Worm (Caenorhabditis elegans) whole organism, mixed stage, embryonic: Measurements from ENCODE around the gene enu-3.6.
"Not testable (repeated sequence)": the region's sequence is repeated elsewhere in the genome, so short reads cannot be mapped to it uniquely, and the experiment has no call there.

Source experiments
- ces-1 ChIP-seq: fragments of 150-350 bp; optimal IDR thresholded peaks from 2 replicates; lab custom pipeline; 2014; ENCODE audit warnings: missing biosample characterization, missing genetic modification reagents, missing genetic modification characterization
- elt-1 ChIP-seq: sonication (generic microtip); optimal IDR thresholded peaks from 2 replicates; lab custom pipeline; 2017; ENCODE audit warnings: missing genetic modification characterization, mild to moderate bottlenecking, missing compliant biosample characterization, antibody characterized with exemption, moderate library complexity, borderline replicate concordance; ENCODE audit not compliant: insufficient read depth
- mab-5 ChIP-seq: fragments of 150-350 bp; optimal IDR thresholded peaks from 2 replicates; lab custom pipeline; 2014; ENCODE audit warnings: missing biosample characterization, missing genetic modification characterization
- mep-1 ChIP-seq: fragments of 150-350 bp; optimal IDR thresholded peaks from 2 replicates; lab custom pipeline; 2017; ENCODE audit warnings: missing biosample characterization, missing genetic modification reagents, missing genetic modification characterization, inconsistent platforms
- nhr-12 ChIP-seq: fragments of 150-350 bp; optimal IDR thresholded peaks from 2 replicates; lab custom pipeline; 2014; ENCODE audit warnings: missing biosample characterization, missing genetic modification characterization
- pha-4 ChIP-seq: fragments of 150-350 bp; optimal IDR thresholded peaks from 2 replicates; lab custom pipeline; 2018; ENCODE audit warnings: missing biosample characterization, missing genetic modification reagents, missing genetic modification characterization
- sem-2 ChIP-seq: fragments of 200-800 bp; sonication (Bioruptor generic); optimal IDR thresholded peaks from 2 replicates; lab custom pipeline; 2018; ENCODE audit warnings: mild to moderate bottlenecking, missing genetic modification characterization, missing compliant biosample characterization
- sptf-1 ChIP-seq: sonication (generic microtip); optimal IDR thresholded peaks from 2 replicates; lab custom pipeline; 2017; ENCODE audit warnings: mild to moderate bottlenecking, missing genetic modification characterization, moderate library complexity, missing compliant biosample characterization
- unc-62 ChIP-seq: fragments of 150-350 bp; optimal IDR thresholded peaks from 2 replicates; lab custom pipeline; 2014; ENCODE audit warnings: missing biosample characterization, missing genetic modification reagents, missing genetic modification characterization
- ztf-11 ChIP-seq: fragments of 150-350 bp; optimal IDR thresholded peaks from 2 replicates; lab custom pipeline; 2014; ENCODE audit warnings: missing biosample characterization, missing genetic modification characterization

ce11 chrIII:10750043-10750442 is at the start of gene enu-3.6:
- not testable (repeated sequence) for TF ChIP-seq ztf-11; nhr-12; sptf-1 (tag; lab: Kevin White, UChicago); ces-1 (GFP tag; lab: Kevin White, UChicago); pha-4; elt-1 (tag; lab: Kevin White, UChicago); sem-2; unc-62 (GFP tag; lab: Kevin White, UChicago); mab-5; mep-1 (tag; lab: Kevin White, UChicago)
